Fruit fly (Drosophila melanogaster): ENCODE measurements around the gene BG642163.

The BG642163 gene

DNA sequence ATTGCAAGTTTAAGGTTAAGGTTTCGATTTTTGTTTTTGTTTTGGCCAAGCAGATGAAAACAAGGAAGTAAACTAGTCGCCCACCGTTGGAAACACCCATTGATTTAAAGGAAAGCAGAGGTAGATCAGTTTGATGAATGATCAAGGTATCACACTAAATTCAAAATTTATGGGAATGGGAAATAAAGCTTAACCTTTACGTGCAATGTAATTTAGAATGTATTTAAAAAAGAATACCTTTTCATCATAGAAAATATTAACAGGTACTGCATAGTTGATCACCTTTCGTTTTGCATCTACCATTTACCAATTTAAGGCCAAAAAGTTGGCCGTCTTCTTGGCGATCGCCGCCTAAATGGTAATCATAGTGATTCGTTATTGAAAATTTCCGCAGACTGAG, 8.1 kb upstream of the BG642163 start (continued):
- TF ChIP-seq topi (GFP tag; optimal IDR thresholded peaks at IDR 0.05) (no peak), lz (GFP tag; optimal IDR thresholded peaks at IDR 0.05) (no peak), CG6854 (GFP tag; optimal IDR thresholded peaks at IDR 0.05) (no peak), Hr38 (GFP tag; optimal IDR thresholded peaks at IDR 0.05) (no peak), CG8632 (GFP tag; optimal IDR thresholded peaks at IDR 0.05) (no peak), CG8119 (GFP tag; IDR thresholded peaks at IDR 0.05) (peak; percentile 30; the same call in 1 of the 3 replicates), CG34406 (GFP tag; optimal IDR thresholded peaks at IDR 0.05) (no peak), CG4318 (GFP tag; optimal IDR thresholded peaks at IDR 0.05) (peak; percentile 10), Sox102F (GFP tag; optimal IDR thresholded peaks at IDR 0.05) (no peak), CG10669 (GFP tag; optimal IDR thresholded peaks at IDR 0.05) (no peak)

DNA sequence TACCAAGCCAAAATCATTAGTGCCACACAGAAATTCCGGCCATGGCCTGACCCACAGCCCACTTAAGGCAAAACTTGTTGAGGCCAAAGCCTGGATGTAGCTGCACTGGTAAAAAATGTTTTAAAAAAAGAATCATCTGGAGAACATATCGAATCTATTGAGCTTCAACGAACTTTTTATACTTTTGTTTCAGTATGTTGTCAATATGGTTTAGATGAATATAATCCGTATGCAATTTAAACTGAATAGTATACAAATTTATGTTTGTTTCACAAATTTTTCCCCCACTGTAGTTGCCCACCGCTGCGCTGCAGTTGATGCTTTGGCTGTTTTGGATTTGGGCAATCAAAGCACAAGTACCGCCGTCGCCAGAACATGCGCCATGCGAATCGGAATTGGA, 5.7 kb upstream of the BG642163 start:
- TF ChIP-seq dac (GFP tag; optimal IDR thresholded peaks at IDR 0.05): no peak
- no peak for TF ChIP-seq Sox15 (GFP tag; optimal IDR thresholded peaks at IDR 0.05)
- peak; percentile 15 for TF ChIP-seq OdsH (GFP tag; optimal IDR thresholded peaks at IDR 0.05)
- TF ChIP-seq esn (GFP tag; optimal IDR thresholded peaks at IDR 0.05): peak; percentile 18
- TF ChIP-seq CG1621 (tag; optimal IDR thresholded peaks at IDR 0.05): no peak
- TF ChIP-seq Hr4 (GFP tag; optimal IDR thresholded peaks at IDR 0.05): peak; percentile 58
- TF ChIP-seq CG8319 (GFP tag; optimal IDR thresholded peaks at IDR 0.05): no peak
- 0 out of 3 replicates have a peak, but pooled peaks have one; percentile 22 for TF ChIP-seq eg (GFP tag; IDR thresholded peaks at IDR 0.05)
- TF ChIP-seq CG16779 (tag; optimal IDR thresholded peaks at IDR 0.05): no peak
- TF ChIP-seq Eip75B (GFP tag; optimal IDR thresholded peaks at IDR 0.05): no peak
- TF ChIP-seq CG11902 (GFP tag; optimal IDR thresholded peaks at IDR 0.05): no peak
- TF ChIP-seq topi (GFP tag; optimal IDR thresholded peaks at IDR 0.05): peak; percentile 13
- no peak for TF ChIP-seq Eip93F (GFP tag; optimal IDR thresholded peaks at IDR 0.05)
- peak; percentile 10 for TF ChIP-seq cyc (GFP tag; optimal IDR thresholded peaks at IDR 0.05)
- TF ChIP-seq Smox (GFP tag; optimal IDR thresholded peaks at IDR 0.05): peak; percentile 3
- TF ChIP-seq CG10669 (GFP tag; optimal IDR thresholded peaks at IDR 0.05): no peak
- no peak for TF ChIP-seq Blimp-1 (GFP tag; optimal IDR thresholded peaks at IDR 0.05)
- TF ChIP-seq CG7368 (GFP tag; optimal IDR thresholded peaks at IDR 0.05): no peak
- no peak for TF ChIP-seq Ets96B (tag; optimal IDR thresholded peaks at IDR 0.05)
- TF ChIP-seq ss (GFP tag; optimal IDR thresholded peaks at IDR 0.05): no peak
- TF ChIP-seq CG31627 (GFP tag; optimal IDR thresholded peaks at IDR 0.05): peak; percentile 14
- TF ChIP-seq Gug (GFP tag; IDR thresholded peaks at IDR 0.05): no peak
- no peak for TF ChIP-seq CG6792 (GFP tag; optimal IDR thresholded peaks at IDR 0.05)
- TF ChIP-seq lz (GFP tag; optimal IDR thresholded peaks at IDR 0.05): no peak
- no peak for TF ChIP-seq Hr38 (GFP tag; optimal IDR thresholded peaks at IDR 0.05)
- TF ChIP-seq Sox102F (GFP tag; optimal IDR thresholded peaks at IDR 0.05): peak; percentile 22
- TF ChIP-seq CG11294 (GFP tag; IDR thresholded peaks at IDR 0.05): no peak
- TF ChIP-seq CG3032 (tag; optimal IDR thresholded peaks at IDR 0.05): no peak
- no peak for TF ChIP-seq Ets21C (GFP tag; optimal IDR thresholded peaks at IDR 0.05)
- peak; percentile 15 for TF ChIP-seq acj6 (GFP tag; optimal IDR thresholded peaks at IDR 0.05)
- TF ChIP-seq CG8632 (GFP tag; optimal IDR thresholded peaks at IDR 0.05): no peak
- TF ChIP-seq CG6808 (GFP tag; optimal IDR thresholded peaks at IDR 0.05): no peak
- TF ChIP-seq CG8119 (GFP tag; IDR thresholded peaks at IDR 0.05): peak; percentile 68; the same call in 2 of the 3 replicates
- TF ChIP-seq CG15336 (GFP tag; IDR thresholded peaks at IDR 0.05): peak; percentile 42; the same call in 1 of the 2 replicates
- TF ChIP-seq net (GFP tag; optimal IDR thresholded peaks at IDR 0.05): peak; percentile 11
- TF ChIP-seq Sox14 (GFP tag; optimal IDR thresholded peaks at IDR 0.05): peak; percentile 16
- peak; percentile 41 for TF ChIP-seq CG10631 (GFP tag; optimal IDR thresholded peaks at IDR 0.05)
- no peak for TF ChIP-seq CG9139 (GFP tag; optimal IDR thresholded peaks at IDR 0.05)
- TF ChIP-seq CG6163 (GFP tag; IDR thresholded peaks at IDR 0.05): peak; percentile 57; the same call in 2 of the 3 replicates
- TF ChIP-seq pdm3 (GFP tag; optimal IDR thresholded peaks at IDR 0.05): no peak
- TF ChIP-seq dsx (GFP tag; optimal IDR thresholded peaks at IDR 0.05; ENCODE audit: poor library complexity, severe bottlenecking): no peak
- TF ChIP-seq fd85E (GFP tag; optimal IDR thresholded peaks at IDR 0.05): no peak
- TF ChIP-seq CG11762 (GFP tag; optimal IDR thresholded peaks at IDR 0.05; ENCODE audit: insufficient read depth): no peak
- no peak for TF ChIP-seq Hr39 (GFP tag; optimal IDR thresholded peaks at IDR 0.05)
- peak; percentile 29 for TF ChIP-seq achi (GFP tag; optimal IDR thresholded peaks at IDR 0.05)
- no peak for TF ChIP-seq spab (GFP tag; optimal IDR thresholded peaks at IDR 0.05)
- peak; percentile 45 for TF ChIP-seq Met (GFP tag; optimal IDR thresholded peaks at IDR 0.05)
